Worm (Caenorhabditis elegans) whole organism, L3 larva: ENCODE measurements around the gene B0222.15.

ENCODE experiments used
- R02D3.7 ChIP-seq: fragments of 150-350 bp; optimal IDR thresholded peaks from 2 replicates; lab custom pipeline; 2014; ENCODE audit warnings: missing biosample characterization, missing genetic modification characterization
- ZK546.5 ChIP-seq: sonication (generic microtip); optimal IDR thresholded peaks from 2 replicates; lab custom pipeline; 2017; ENCODE audit warnings: missing biosample characterization, missing genetic modification characterization
- ceh-16 ChIP-seq: sonication (generic microtip); optimal IDR thresholded peaks from 2 replicates; lab custom pipeline; 2017; ENCODE audit warnings: missing biosample characterization, missing genetic modification characterization
- ceh-28 ChIP-seq: fragments of 150-350 bp; optimal IDR thresholded peaks from 2 replicates; lab custom pipeline; 2014; ENCODE audit warnings: missing biosample characterization, missing genetic modification reagents, missing genetic modification characterization
- ceh-82 ChIP-seq: fragments of 150-350 bp; optimal IDR thresholded peaks from 2 replicates; lab custom pipeline; 2014; ENCODE audit warnings: missing biosample characterization, missing genetic modification characterization
- egl-27 ChIP-seq: sonication (generic microtip); optimal IDR thresholded peaks from 4 replicates; lab custom pipeline; 2017; ENCODE audit warnings: missing biosample characterization, missing genetic modification reagents, missing genetic modification characterization
- egl-5 ChIP-seq: fragments of 150-350 bp; optimal IDR thresholded peaks from 2 replicates; lab custom pipeline; 2017; ENCODE audit warnings: missing biosample characterization, missing genetic modification reagents, missing genetic modification characterization, inconsistent platforms
- elt-2 ChIP-seq: sonication (generic microtip); optimal IDR thresholded peaks from 2 replicates; lab custom pipeline; 2016; ENCODE audit warnings: missing genetic modification reagents, mild to moderate bottlenecking, missing genetic modification characterization, missing compliant biosample characterization
- elt-3 ChIP-seq, 3 experiments: fragments of 150-350 bp in 1 of 3; sonication (generic microtip) in 2 of 3; optimal IDR thresholded peaks; 2 replicates in 2 of 3; 4 replicates in 1 of 3; lab custom pipeline; 2014 to 2017; ENCODE audit warnings: missing biosample characterization in 3 of 3, missing genetic modification characterization in 3 of 3
- fkh-10 ChIP-seq: sonication (generic microtip); optimal IDR thresholded peaks from 2 replicates; lab custom pipeline; 2017; ENCODE audit warnings: missing biosample characterization, missing genetic modification reagents, missing genetic modification characterization
- fos-1 ChIP-seq: fragments of 150-350 bp; optimal IDR thresholded peaks from 2 replicates; lab custom pipeline; 2014; ENCODE audit warnings: missing biosample characterization, missing genetic modification characterization
- hmg-11 ChIP-seq: sonication (generic microtip); optimal IDR thresholded peaks from 2 replicates; lab custom pipeline; 2016; ENCODE audit warnings: missing genetic modification characterization, missing compliant biosample characterization
- lin-15B ChIP-seq: fragments of 150-350 bp; optimal IDR thresholded peaks from 2 replicates; lab custom pipeline; 2014; ENCODE audit warnings: missing biosample characterization, missing genetic modification characterization
- lin-39 ChIP-seq: fragments of 150-350 bp; optimal IDR thresholded peaks from 2 replicates; lab custom pipeline; 2018; ENCODE audit warnings: missing biosample characterization, missing genetic modification reagents, missing genetic modification characterization
- lsy-12 ChIP-seq: sonication (generic microtip); optimal IDR thresholded peaks from 2 replicates; lab custom pipeline; 2016; ENCODE audit warnings: mild to moderate bottlenecking, missing genetic modification characterization, missing compliant biosample characterization
- mdl-1 ChIP-seq: fragments of 150-350 bp; optimal IDR thresholded peaks from 2 replicates; lab custom pipeline; 2014; ENCODE audit warnings: missing biosample characterization, missing genetic modification characterization
- nfya-1 ChIP-seq: sonication (generic microtip); optimal IDR thresholded peaks from 2 replicates; lab custom pipeline; 2017; ENCODE audit warnings: missing genetic modification characterization, mild to moderate bottlenecking, missing compliant biosample characterization, antibody characterized with exemption, moderate library complexity; ENCODE audit not compliant: insufficient read depth
- nhr-11 ChIP-seq: fragments of 150-350 bp; optimal IDR thresholded peaks from 2 replicates; lab custom pipeline; 2014; ENCODE audit warnings: missing biosample characterization, missing genetic modification characterization
- nhr-12 ChIP-seq: fragments of 150-350 bp; optimal IDR thresholded peaks from 2 replicates; lab custom pipeline; 2014; ENCODE audit warnings: missing biosample characterization, missing genetic modification characterization
- nhr-23 ChIP-seq: fragments of 150-350 bp; optimal IDR thresholded peaks from 2 replicates; lab custom pipeline; 2014; ENCODE audit warnings: missing biosample characterization, missing genetic modification reagents, missing genetic modification characterization
- nhr-25 ChIP-seq: sonication (generic microtip); optimal IDR thresholded peaks from 2 replicates; lab custom pipeline; 2017; ENCODE audit warnings: missing biosample characterization, missing genetic modification characterization
- nhr-28 ChIP-seq: fragments of 150-350 bp; optimal IDR thresholded peaks from 2 replicates; lab custom pipeline; 2014; ENCODE audit warnings: missing biosample characterization, missing genetic modification characterization
- nhr-76 ChIP-seq: fragments of 150-350 bp; sonication (generic microtip); optimal IDR thresholded peaks from 5 replicates; lab custom pipeline; 2014; ENCODE audit warnings: missing biosample characterization, missing genetic modification characterization
- nhr-77 ChIP-seq: fragments of 150-350 bp; optimal IDR thresholded peaks from 2 replicates; lab custom pipeline; 2014; ENCODE audit warnings: missing biosample characterization, missing genetic modification characterization
- pha-4 ChIP-seq: fragments of 150-350 bp; optimal IDR thresholded peaks from 2 replicates; lab custom pipeline; 2014; ENCODE audit warnings: missing biosample characterization, missing genetic modification reagents, missing genetic modification characterization
- pqm-1 ChIP-seq: fragments of 150-350 bp; optimal IDR thresholded peaks from 2 replicates; lab custom pipeline; 2017; ENCODE audit warnings: missing biosample characterization, missing genetic modification characterization, inconsistent platforms
- sea-2 ChIP-seq: fragments of 150-350 bp; sonication (generic microtip); optimal IDR thresholded peaks from 4 replicates; lab custom pipeline; 2014; ENCODE audit warnings: missing biosample characterization, missing genetic modification reagents, missing genetic modification characterization
- skn-1 ChIP-seq: fragments of 150-350 bp; optimal IDR thresholded peaks from 2 replicates; lab custom pipeline; 2014; ENCODE audit warnings: missing biosample characterization, missing genetic modification characterization
- snpc-4 ChIP-seq: fragments of 150-350 bp; optimal IDR thresholded peaks from 2 replicates; lab custom pipeline; 2014; ENCODE audit warnings: missing biosample characterization, missing genetic modification characterization
- unc-39 ChIP-seq: sonication (generic microtip); optimal IDR thresholded peaks from 4 replicates; lab custom pipeline; 2017; ENCODE audit warnings: missing biosample characterization, missing genetic modification characterization
- unc-62 ChIP-seq: fragments of 150-350 bp; sonication (generic microtip); optimal IDR thresholded peaks from 4 replicates; lab custom pipeline; 2014; ENCODE audit warnings: missing biosample characterization, missing genetic modification reagents, missing genetic modification characterization
- zag-1 ChIP-seq: fragments of 150-350 bp; optimal IDR thresholded peaks from 2 replicates; lab custom pipeline; 2014; ENCODE audit warnings: missing biosample characterization, missing genetic modification characterization
- ztf-4 ChIP-seq: fragments of 150-350 bp; optimal IDR thresholded peaks from 2 replicates; lab custom pipeline; 2014; ENCODE audit warnings: missing biosample characterization, missing genetic modification characterization

The B0222.15 gene

ce11 chrV:9128562-9128961 lies 28.0 kb downstream of the B0222.15 start:
- peak; percentile 73 for TF ChIP-seq nfya-1
- TF ChIP-seq elt-3 (tag; optimal IDR thresholded peaks at IDR 0.05; lab: Kevin White, UChicago) = no peak
- no peak for TF ChIP-seq skn-1 (tag; lab: Kevin White, UChicago)
- peak; percentile 69 for TF ChIP-seq fkh-10 (GFP tag; lab: Kevin White, UChicago)
- peak; percentile 16 for TF ChIP-seq lin-15B (tag; lab: Kevin White, UChicago)
- peak; percentile 82 for TF ChIP-seq nhr-11 (tag; lab: Kevin White, UChicago)
- peak; percentile 41 for TF ChIP-seq snpc-4 (tag; lab: Kevin White, UChicago)
- TF ChIP-seq elt-2 = peak; percentile 2
- TF ChIP-seq lin-39 = peak; percentile 36
- TF ChIP-seq mdl-1 (tag; lab: Kevin White, UChicago) = peak; percentile 81

ce11 chrV:9127773-9128172 lies 28.8 kb downstream of the B0222.15 start, which contains the start of gene F21C10.3:
Gene F21C10.3, plus strand, starts transcription at chrV:9128073.
- no peak for TF ChIP-seq lsy-12 (tag; lab: Kevin White, UChicago)
- no peak for TF ChIP-seq ceh-16 (tag; lab: Kevin White, UChicago)
- TF ChIP-seq nhr-28 (tag; lab: Kevin White, UChicago) = no peak
- no peak for TF ChIP-seq nhr-77 (tag; lab: Kevin White, UChicago)
- TF ChIP-seq fos-1 (tag; lab: Kevin White, UChicago) = no peak
- no peak for TF ChIP-seq ztf-4
- no peak for TF ChIP-seq egl-27 (tag; lab: Kevin White, UChicago)
- TF ChIP-seq nhr-23 (tag; lab: Kevin White, UChicago) = no peak
- no peak for TF ChIP-seq sea-2
- TF ChIP-seq nhr-25 (tag; lab: Kevin White, UChicago) = no peak
- no peak for TF ChIP-seq unc-62 (GFP tag; lab: Kevin White, UChicago)
- no peak for TF ChIP-seq fkh-10 (GFP tag; lab: Kevin White, UChicago)
- no peak for TF ChIP-seq ZK546.5 (tag; lab: Kevin White, UChicago)
- no peak for TF ChIP-seq nhr-76 (tag; lab: Kevin White, UChicago)
- TF ChIP-seq unc-39 (tag; lab: Kevin White, UChicago) = no peak
- no peak for TF ChIP-seq elt-3 (tag; optimal IDR thresholded peaks at IDR 0.05; lab: Kevin White, UChicago)
- no peak for TF ChIP-seq egl-5 (tag; lab: Kevin White, UChicago)

- no peak for TF ChIP-seq ceh-28 (tag; lab: Kevin White, UChicago)
- TF ChIP-seq unc-39 (tag; lab: Kevin White, UChicago) = no peak
- TF ChIP-seq ceh-16 (tag; lab: Kevin White, UChicago) = no peak
- no peak for TF ChIP-seq zag-1 (tag; lab: Kevin White, UChicago)
- TF ChIP-seq ceh-82 (tag; lab: Kevin White, UChicago) = no peak
- TF ChIP-seq nhr-28 (tag; lab: Kevin White, UChicago) = no peak
- TF ChIP-seq egl-5 (tag; lab: Kevin White, UChicago) = no peak
- no peak for TF ChIP-seq elt-3 (tag; optimal IDR thresholded peaks at IDR 0.05; lab: Kevin White, UChicago)
- no peak for TF ChIP-seq nhr-12 (tag; lab: Kevin White, UChicago)
- TF ChIP-seq skn-1 (tag; lab: Kevin White, UChicago) = no peak
Observed at ce11 chrV:9126316-9126715, 30.3 kb downstream of the B0222.15 start, which contains the start of gene F21C10.4. Gene F21C10.4, plus strand, starts transcription at chrV:9126616.

ce11 chrV:9125345-9125744 lies 31.2 kb downstream of the B0222.15 start, which contains the start of gene F21C10.5:
Gene F21C10.5, plus strand, starts transcription at chrV:9125645.
- no peak for TF ChIP-seq nhr-25 (tag; lab: Kevin White, UChicago)
- no peak for TF ChIP-seq ceh-16 (tag; lab: Kevin White, UChicago)
- no peak for TF ChIP-seq nhr-76 (tag; lab: Kevin White, UChicago)
- TF ChIP-seq elt-3 (tag; optimal IDR thresholded peaks at IDR 0.05; lab: Kevin White, UChicago) = no peak
- no peak for TF ChIP-seq snpc-4 (tag; lab: Kevin White, UChicago)
- TF ChIP-seq pqm-1 = no peak
- TF ChIP-seq unc-39 (tag; lab: Kevin White, UChicago) = no peak
- TF ChIP-seq, all 47 proteins: peak for 0

- TF ChIP-seq R02D3.7 (tag; lab: Kevin White, UChicago) (no peak), pha-4 (tag; lab: Kevin White, UChicago) (no peak), hmg-11 (tag; lab: Kevin White, UChicago) (no peak)
Observed at ce11 chrV:9124180-9124579, 32.4 kb downstream of the B0222.15 start, which contains the start of gene F21C10.6. Gene F21C10.6, plus strand, starts transcription at chrV:9124480.
